Fruit fly (Drosophila melanogaster) whole organism, embryonic: ENCODE results near the gene hry.
A peak's percentile ranks its signal among the peaks of the same experiment; 100 is the strongest.

ENCODE experiments used
- Antp ChIP-seq: fragments of 200-800 bp; sonication (Bioruptor generic); optimal IDR thresholded peaks from 3 replicates; lab custom pipeline; 2016; ENCODE audit warnings: missing biosample characterization, missing genetic modification characterization
- Asciz ChIP-seq: fragments of 200-800 bp; sonication (Bioruptor generic); optimal IDR thresholded peaks from 2 replicates; lab custom pipeline; 2017; ENCODE audit warnings: missing biosample characterization, mild to moderate bottlenecking, missing genetic modification characterization, missing genetic modification reagents
- CG10366 ChIP-seq: fragments of 200-800 bp; sonication (Bioruptor generic); IDR thresholded peaks from 2 replicates; pipeline ENCODE4 v1.3.6; 2022; ENCODE audit warnings: missing biosample characterization, missing genetic modification characterization
- CG12219 ChIP-seq: fragments of 200-800 bp; sonication (Bioruptor generic); optimal IDR thresholded peaks from 3 replicates; lab custom pipeline; 2018; ENCODE audit warnings: missing biosample characterization, mild to moderate bottlenecking, missing genetic modification characterization
- CG12942 ChIP-seq: fragments of 200-800 bp; sonication (Bioruptor generic); optimal IDR thresholded peaks from 3 replicates; lab custom pipeline; 2016; ENCODE audit warnings: missing biosample characterization, missing genetic modification characterization
- CG14441 ChIP-seq: fragments of 200-800 bp; sonication (Bioruptor generic); IDR thresholded peaks from 2 replicates; pipeline ENCODE4 v1.3.6; 2022; ENCODE audit warnings: missing biosample characterization, missing genetic modification characterization
- CG14860 ChIP-seq: fragments of 200-800 bp; sonication (Bioruptor generic); IDR thresholded peaks from 3 replicates; pipeline ENCODE4 v1.3.6; 2022; ENCODE audit warnings: missing biosample characterization, missing genetic modification characterization; ENCODE audit not compliant: partially characterized antibody
- CG18599 ChIP-seq: fragments of 200-800 bp; sonication (Bioruptor generic); optimal IDR thresholded peaks from 3 replicates; lab custom pipeline; 2017; ENCODE audit warnings: missing biosample characterization, missing genetic modification characterization, mild to moderate bottlenecking, moderate library complexity, missing genetic modification reagents
- CG18619 ChIP-seq: fragments of 200-800 bp; sonication (Bioruptor generic); optimal IDR thresholded peaks from 3 replicates; lab custom pipeline; 2017; ENCODE audit warnings: missing biosample characterization, mild to moderate bottlenecking, missing genetic modification characterization
- CG2129 ChIP-seq: fragments of 200-800 bp; sonication (Bioruptor generic); IDR thresholded peaks from 2 replicates; pipeline ENCODE4 v1.3.6; 2022; ENCODE audit warnings: missing biosample characterization, missing genetic modification characterization; ENCODE audit not compliant: partially characterized antibody
- CG2678 ChIP-seq: fragments of 200-800 bp; sonication (Bioruptor generic); optimal IDR thresholded peaks from 3 replicates; lab custom pipeline; 2019; ENCODE audit warnings: missing biosample characterization, mild to moderate bottlenecking, missing genetic modification characterization, moderate library complexity
- CG2712 ChIP-seq: fragments of 200-800 bp; optimal IDR thresholded peaks from 3 replicates; lab custom pipeline; 2019; ENCODE audit warnings: missing biosample characterization, mild to moderate bottlenecking, missing genetic modification characterization, moderate library complexity
- CG3726 ChIP-seq: fragments of 200-800 bp; sonication (Bioruptor generic); IDR thresholded peaks from 3 replicates; pipeline ENCODE4, ENCODE4 v1.3.6; 2022; ENCODE audit warnings: missing biosample characterization, missing genetic modification characterization
- CG42726 ChIP-seq: fragments of 200-800 bp; sonication (Bioruptor generic); IDR thresholded peaks from 2 replicates; pipeline ENCODE4 v1.3.6; 2022; ENCODE audit warnings: missing biosample characterization, missing genetic modification characterization; ENCODE audit not compliant: partially characterized antibody
- CG4328 ChIP-seq: fragments of 200-800 bp; sonication (Bioruptor generic); optimal IDR thresholded peaks from 3 replicates; lab custom pipeline; 2017; ENCODE audit warnings: missing biosample characterization, missing genetic modification reagents, missing genetic modification characterization
- CG4404 ChIP-seq: fragments of 200-800 bp; sonication (Bioruptor generic); IDR thresholded peaks from 2 replicates; pipeline ENCODE4 v1.3.6; 2022; ENCODE audit warnings: missing biosample characterization, missing genetic modification characterization
- CG6813 ChIP-seq: fragments of 200-800 bp; sonication (Bioruptor generic); optimal IDR thresholded peaks from 2 replicates; lab custom pipeline; 2017; ENCODE audit warnings: missing biosample characterization, missing genetic modification characterization, mild to moderate bottlenecking, moderate library complexity, missing genetic modification reagents
- CG7271 ChIP-seq: fragments of 200-800 bp; sonication (Bioruptor generic); optimal IDR thresholded peaks from 2 replicates; lab custom pipeline; 2018; ENCODE audit warnings: missing biosample characterization, mild to moderate bottlenecking, missing genetic modification characterization, moderate library complexity
- CG8281 ChIP-seq: fragments of 200-800 bp; sonication (Bioruptor generic); optimal IDR thresholded peaks from 2 replicates; lab custom pipeline; 2018; ENCODE audit warnings: missing biosample characterization, mild to moderate bottlenecking, missing genetic modification characterization, moderate library complexity
- CG8944 ChIP-seq: fragments of 200-800 bp; sonication (Bioruptor generic); optimal IDR thresholded peaks from 3 replicates; lab custom pipeline; 2016; ENCODE audit warnings: missing biosample characterization, missing genetic modification characterization
- CkIIα-i1 ChIP-seq: fragments of 200-800 bp; sonication (Bioruptor generic); IDR thresholded peaks from 2 replicates; pipeline ENCODE4 v1.3.6; 2022; ENCODE audit warnings: missing biosample characterization, missing genetic modification characterization
- D ChIP-seq, 2 experiments: fragments of 200-800 bp in 1 of 2; fragments of >200 bp in 1 of 2; sonication (Bioruptor generic) in 1 of 2; optimal IDR thresholded peaks; 2 replicates in 1 of 2; 3 replicates in 1 of 2; lab custom pipeline; 2017; ENCODE audit warnings: mild to moderate bottlenecking in 1 of 2, missing biosample characterization in 1 of 2, missing genetic modification characterization in 1 of 2, missing genetic modification reagents in 1 of 2
- Dbx ChIP-seq: fragments of 200-800 bp; sonication (Bioruptor generic); IDR thresholded peaks from 3 replicates; pipeline ENCODE4 v1.3.6; 2022; ENCODE audit warnings: missing biosample characterization, missing genetic modification characterization
- HmgZ ChIP-seq: fragments of 200-800 bp; sonication (Bioruptor generic); optimal IDR thresholded peaks from 2 replicates; lab custom pipeline; 2018; ENCODE audit warnings: missing biosample characterization, mild to moderate bottlenecking, missing genetic modification characterization
- Hr51 ChIP-seq, 2 experiments: fragments of 200-800 bp; sonication (Bioruptor generic); optimal IDR thresholded peaks; 2 replicates in 1 of 2; 3 replicates in 1 of 2; lab custom pipeline; 2016 to 2018; ENCODE audit warnings: missing biosample characterization in 2 of 2, missing genetic modification characterization in 2 of 2, mild to moderate bottlenecking in 1 of 2, moderate library complexity in 1 of 2
- Lhr ChIP-seq: fragments of 200-800 bp; sonication (Bioruptor generic); optimal IDR thresholded peaks from 3 replicates; lab custom pipeline; 2017; ENCODE audit warnings: mild to moderate bottlenecking, missing biosample characterization, missing genetic modification reagents, missing genetic modification characterization
- Lim3 ChIP-seq: fragments of 200-800 bp; sonication (Bioruptor generic); IDR thresholded peaks from 2 replicates; pipeline ENCODE4 v1.3.6; 2022; ENCODE audit warnings: missing biosample characterization, missing genetic modification characterization
- Oli ChIP-seq: fragments of 200-800 bp; sonication (Bioruptor generic); optimal IDR thresholded peaks from 2 replicates; lab custom pipeline; 2018; ENCODE audit warnings: missing biosample characterization, mild to moderate bottlenecking, missing genetic modification characterization, moderate library complexity
- Optix ChIP-seq: fragments of 200-800 bp; sonication (Bioruptor generic); IDR thresholded peaks from 3 replicates; pipeline ENCODE4 v1.3.6; 2022; ENCODE audit warnings: missing biosample characterization, missing genetic modification characterization
- Sin3A ChIP-seq: fragments of >200 bp; optimal IDR thresholded peaks from 2 replicates; lab custom pipeline; 2018
- TFAM ChIP-seq: fragments of 200-800 bp; sonication (Bioruptor generic); optimal IDR thresholded peaks from 2 replicates; lab custom pipeline; 2017; ENCODE audit warnings: missing biosample characterization, missing genetic modification characterization, inconsistent platforms
- Tbp ChIP-seq: fragments of >200 bp; optimal IDR thresholded peaks from 2 replicates; lab custom pipeline; 2018; ENCODE audit warnings: missing biosample characterization, missing genetic modification characterization
- ash1 ChIP-seq: fragments of 200-800 bp; sonication (Bioruptor generic); optimal IDR thresholded peaks from 2 replicates; lab custom pipeline; 2018; ENCODE audit warnings: missing biosample characterization, mild to moderate bottlenecking, missing genetic modification characterization
- caup ChIP-seq: fragments of 200-800 bp; sonication (Bioruptor generic); optimal IDR thresholded peaks from 3 replicates; lab custom pipeline; 2017; ENCODE audit warnings: missing biosample characterization, mild to moderate bottlenecking, missing genetic modification characterization, moderate library complexity; ENCODE audit not compliant: severe bottlenecking
- crc ChIP-seq: fragments of 200-800 bp; sonication (Bioruptor generic); optimal IDR thresholded peaks from 2 replicates; lab custom pipeline; 2016; ENCODE audit warnings: missing biosample characterization, missing genetic modification characterization
- disco-r ChIP-seq: fragments of 200-800 bp; sonication (Bioruptor generic); optimal IDR thresholded peaks from 2 replicates; lab custom pipeline; 2016; ENCODE audit warnings: missing biosample characterization, missing genetic modification characterization
- esg ChIP-seq: fragments of 200-800 bp; sonication (Bioruptor generic); conservative IDR thresholded peaks from 2 replicates; pipeline ENCODE4 v1.3.6; 2022; ENCODE audit warnings: missing biosample characterization, missing genetic modification characterization
- fd3F ChIP-seq: fragments of 200-800 bp; sonication (Bioruptor generic); optimal IDR thresholded peaks from 2 replicates; lab custom pipeline; 2018; ENCODE audit warnings: missing biosample characterization, mild to moderate bottlenecking, missing genetic modification characterization, moderate library complexity
- fu2 ChIP-seq: fragments of 200-800 bp; sonication (Bioruptor generic); optimal IDR thresholded peaks from 2 replicates; lab custom pipeline; 2016; ENCODE audit warnings: missing biosample characterization, missing genetic modification characterization
- gsb-n ChIP-seq: fragments of 200-800 bp; sonication (Bioruptor generic); optimal IDR thresholded peaks from 3 replicates; lab custom pipeline; 2018; ENCODE audit warnings: missing biosample characterization, mild to moderate bottlenecking, missing genetic modification characterization
- jigr1 ChIP-seq: fragments of 200-800 bp; sonication (Bioruptor generic); IDR thresholded peaks from 3 replicates; pipeline ENCODE4 v1.3.6; 2022; ENCODE audit warnings: missing biosample characterization, missing genetic modification characterization
- mam ChIP-seq: fragments of 200-800 bp; sonication (Bioruptor generic); optimal IDR thresholded peaks from 3 replicates; lab custom pipeline; 2016; ENCODE audit warnings: missing biosample characterization, missing genetic modification characterization
- nau ChIP-seq: fragments of 200-800 bp; sonication (Bioruptor generic); optimal IDR thresholded peaks from 3 replicates; lab custom pipeline; 2017; ENCODE audit warnings: missing biosample characterization, mild to moderate bottlenecking, missing genetic modification characterization, missing genetic modification reagents
- nom ChIP-seq: fragments of 200-800 bp; sonication (Bioruptor generic); optimal IDR thresholded peaks from 2 replicates; lab custom pipeline; 2017; ENCODE audit warnings: missing biosample characterization, missing genetic modification characterization, mild to moderate bottlenecking, moderate library complexity, missing genetic modification reagents
- otp ChIP-seq: fragments of 200-800 bp; sonication (Bioruptor generic); IDR thresholded peaks from 3 replicates; pipeline ENCODE4, ENCODE4 v1.3.6; 2022; ENCODE audit warnings: missing biosample characterization, missing genetic modification characterization
- pnt ChIP-seq: fragments of 200-800 bp; sonication (Bioruptor generic); optimal IDR thresholded peaks from 3 replicates; lab custom pipeline; 2016; ENCODE audit warnings: missing biosample characterization, missing genetic modification characterization
- sens-2 ChIP-seq: fragments of 200-800 bp; sonication (Bioruptor generic); IDR thresholded peaks from 2 replicates; pipeline ENCODE4 v1.3.6; 2022; ENCODE audit warnings: missing biosample characterization, missing genetic modification characterization
- sima ChIP-seq: fragments of 200-800 bp; sonication (Bioruptor generic); optimal IDR thresholded peaks from 2 replicates; lab custom pipeline; 2016; ENCODE audit warnings: missing biosample characterization, missing genetic modification characterization
- sqz ChIP-seq: fragments of 200-800 bp; sonication (Bioruptor generic); optimal IDR thresholded peaks from 3 replicates; lab custom pipeline; 2018; ENCODE audit warnings: missing biosample characterization, mild to moderate bottlenecking, missing genetic modification characterization
- zen2 ChIP-seq: fragments of 200-800 bp; sonication (Bioruptor generic); IDR thresholded peaks from 3 replicates; pipeline ENCODE4 v1.3.6; 2022; ENCODE audit warnings: missing biosample characterization, missing genetic modification characterization; ENCODE audit not compliant: partially characterized antibody

Gene hry

dm6 chr3L:8718602-8719001, 43.0 kb downstream of the hry start (continued):
- no peak for TF ChIP-seq esg (GFP tag; lab: Robert Waterston, UW)
- TF ChIP-seq jigr1 (GFP tag; lab: Robert Waterston, UW), result no peak
- no peak for TF ChIP-seq Hr51 (GFP tag; optimal IDR thresholded peaks at IDR 0.05; lab: Kevin White, UChicago)
- no peak for TF ChIP-seq mam (GFP tag; lab: Kevin White, UChicago)
- TF ChIP-seq Oli, result no peak
- no peak for TF ChIP-seq disco-r
- no peak for TF ChIP-seq fd3F (GFP tag; lab: Kevin White, UChicago)
- no peak for TF ChIP-seq nau (GFP tag; lab: Kevin White, UChicago)
- no peak for TF ChIP-seq sens-2 (GFP tag; lab: Robert Waterston, UW)
- TF ChIP-seq CG4328 (GFP tag; lab: Kevin White, UChicago), result no peak
- TF ChIP-seq CG8944 (GFP tag; lab: Kevin White, UChicago), result no peak
- peak; percentile 51 for TF ChIP-seq HmgZ (tag; lab: Kevin White, UChicago)
- no peak for TF ChIP-seq D (optimal IDR thresholded peaks at IDR 0.05; lab: Kevin White, UChicago)
- no peak for TF ChIP-seq D (GFP tag; optimal IDR thresholded peaks at IDR 0.05; lab: Kevin White, UChicago)
- no peak for TF ChIP-seq CG10366
- no peak for TF ChIP-seq CG4404 (GFP tag; lab: Robert Waterston, UW)
- no peak for TF ChIP-seq CG18599 (GFP tag; lab: Kevin White, UChicago)
- TF ChIP-seq Lhr (GFP tag; lab: Kevin White, UChicago), result peak; percentile 29
- no peak for TF ChIP-seq gsb-n (tag; lab: Kevin White, UChicago)
- TF ChIP-seq sqz (GFP tag; lab: Kevin White, UChicago), result no peak
- TF ChIP-seq Dbx, result peak; percentile 48; the same call in 1 of the 3 replicates
- TF ChIP-seq CG18619 (GFP tag; lab: Kevin White, UChicago), result no peak
- TF ChIP-seq CG3726, result no peak
- TF ChIP-seq Sin3A (lab: Kevin White, UChicago), result no peak
- no peak for TF ChIP-seq Optix (GFP tag; lab: Robert Waterston, UW)
- no peak for TF ChIP-seq Asciz (GFP tag; lab: Kevin White, UChicago)
- no peak for TF ChIP-seq sima (GFP tag; lab: Kevin White, UChicago)
- peak; percentile 73; the same call in 1 of the 2 replicates for TF ChIP-seq CG42726 (GFP tag; lab: Robert Waterston, UW)
- no peak for TF ChIP-seq crc
- TF ChIP-seq Antp (GFP tag; lab: Kevin White, UChicago), result no peak
- peak; percentile 43 for TF ChIP-seq CG2712
- TF ChIP-seq CG7271 (tag; lab: Kevin White, UChicago), result no peak
- no peak for TF ChIP-seq caup (GFP tag; lab: Kevin White, UChicago)
- no peak for TF ChIP-seq ash1 (GFP tag; lab: Kevin White, UChicago)
- TF ChIP-seq CG14860 (GFP tag; lab: Robert Waterston, UW), result peak; percentile 51; the same call in 1 of the 3 replicates
- no peak for TF ChIP-seq CG12942 (GFP tag; lab: Kevin White, UChicago)
- no peak for TF ChIP-seq CG6813 (GFP tag; lab: Kevin White, UChicago)
- peak; percentile 31; the same call in 1 of the 2 replicates for TF ChIP-seq CG2129 (GFP tag; lab: Robert Waterston, UW)
- no peak for TF ChIP-seq Lim3 (GFP tag; lab: Robert Waterston, UW)
- no peak for TF ChIP-seq fu2 (GFP tag; lab: Kevin White, UChicago)
- no peak for TF ChIP-seq otp
- no peak for TF ChIP-seq CG12219
- no peak for TF ChIP-seq CkIIα-i1 (GFP tag; lab: Robert Waterston, UW)
- TF ChIP-seq CG8281 (tag; lab: Kevin White, UChicago), result no peak
- TF ChIP-seq CG2678 (tag; lab: Kevin White, UChicago), result peak; percentile 18
- TF ChIP-seq nom (GFP tag; lab: Kevin White, UChicago), result no peak
- TF ChIP-seq Tbp (GFP tag; lab: Kevin White, UChicago), result no peak
- no peak for TF ChIP-seq CG14441 (GFP tag; lab: Robert Waterston, UW)
- no peak for TF ChIP-seq pnt
- no peak for TF ChIP-seq TFAM (GFP tag; lab: Kevin White, UChicago)
- TF ChIP-seq zen2 (GFP tag; lab: Robert Waterston, UW), result no peak; the same call in 2 of the 3 replicates
